Fruit fly (Drosophila melanogaster): ENCODE results near the gene CG43219.

CG43219 gene

dm6 chr3L:21259257-21259656 lies 39.1 kb downstream of the CG43219 start (continued):
- 0 out of 2 replicates have a peak, but pooled peaks have one; percentile 24 for TF ChIP-seq ttk (GFP tag; IDR thresholded peaks at IDR 0.05)
- TF ChIP-seq wor (GFP tag; IDR thresholded peaks at IDR 0.05): 0 out of 2 replicates have a peak, but pooled peaks have one; percentile 14
- no peak for TF ChIP-seq Sry-β (GFP tag; optimal IDR thresholded peaks at IDR 0.05)
- peak; percentile 13; the same call in 1 of the 2 replicates for TF ChIP-seq CG32772 (GFP tag; IDR thresholded peaks at IDR 0.05)
- TF ChIP-seq Fer3 (tag; optimal IDR thresholded peaks at IDR 0.05): no peak
- TF ChIP-seq CG12219 (GFP tag; optimal IDR thresholded peaks at IDR 0.05): peak; percentile 19
- TF ChIP-seq CG1603 (tag; optimal IDR thresholded peaks at IDR 0.05): peak; percentile 57
- peak; percentile 7; the same call in 1 of the 2 replicates for TF ChIP-seq lmd (GFP tag; IDR thresholded peaks at IDR 0.05)
- no peak for TF ChIP-seq Neu2 (GFP tag; optimal IDR thresholded peaks at IDR 0.05; ENCODE audit: borderline replicate concordance)
- TF ChIP-seq CG1529 (GFP tag; optimal IDR thresholded peaks at IDR 0.05): peak; percentile 34
- peak; percentile 47 for TF ChIP-seq D19A (tag; optimal IDR thresholded peaks at IDR 0.05)
- TF ChIP-seq ATbp (GFP tag; optimal IDR thresholded peaks at IDR 0.05): peak; percentile 68
- no peak for TF ChIP-seq exex (tag; optimal IDR thresholded peaks at IDR 0.05)
- peak; percentile 36; the same call in 1 of the 2 replicates for TF ChIP-seq CG6689 (GFP tag; IDR thresholded peaks at IDR 0.05)
- TF ChIP-seq CG4730 (GFP tag; IDR thresholded peaks at IDR 0.05): 0 out of 2 replicates have a peak, but pooled peaks have one; percentile 8
- TF ChIP-seq Med (GFP tag): peak; percentile 62
- TF ChIP-seq ewg (GFP tag; optimal IDR thresholded peaks at IDR 0.05): peak; percentile 32
- no peak for TF ChIP-seq CG12391 (tag; optimal IDR thresholded peaks at IDR 0.05)
- TF ChIP-seq ci (GFP tag; IDR thresholded peaks at IDR 0.05): peak; percentile 34; the same call in 2 of the 3 replicates
- TF ChIP-seq CG31441 (GFP tag; IDR thresholded peaks at IDR 0.05): 0 out of 2 replicates have a peak, but pooled peaks have one; percentile 14
- no peak for TF ChIP-seq br (optimal IDR thresholded peaks at IDR 0.05)
- TF ChIP-seq H15 (GFP tag; IDR thresholded peaks at IDR 0.05): 0 out of 3 replicates have a peak, but pooled peaks have one; percentile 7
- no peak for TF ChIP-seq TFAM (GFP tag; optimal IDR thresholded peaks at IDR 0.05)
- peak; percentile 3 for TF ChIP-seq CG12071 (GFP tag; optimal IDR thresholded peaks at IDR 0.05)
- peak; percentile 51 for TF ChIP-seq dmrt99B (tag; optimal IDR thresholded peaks at IDR 0.05)
- TF ChIP-seq CG17829 (tag; optimal IDR thresholded peaks at IDR 0.05): no peak
- TF ChIP-seq oc (tag; optimal IDR thresholded peaks at IDR 0.05): peak; percentile 37
- TF ChIP-seq fd64A (GFP tag; optimal IDR thresholded peaks at IDR 0.05): peak; percentile 37
- TF ChIP-seq HLHmδ (GFP tag; optimal IDR thresholded peaks at IDR 0.05): peak; percentile 32
- TF ChIP-seq CG4360 (GFP tag; IDR thresholded peaks at IDR 0.05): no peak
- TF ChIP-seq CG17328 (GFP tag; IDR thresholded peaks at IDR 0.05): 0 out of 2 replicates have a peak, but pooled peaks have one; percentile 4
- no peak for TF ChIP-seq B-H1 (GFP tag; IDR thresholded peaks at IDR 0.05)
- TF ChIP-seq CG2875 (GFP tag; optimal IDR thresholded peaks at IDR 0.05): peak; percentile 19
- TF ChIP-seq CG3407 (GFP tag; optimal IDR thresholded peaks at IDR 0.05): peak; percentile 26
- TF ChIP-seq chm (GFP tag; IDR thresholded peaks at IDR 0.05): 0 out of 2 replicates have a peak, but pooled peaks have one; percentile 25
- no peak for TF ChIP-seq btn (GFP tag; optimal IDR thresholded peaks at IDR 0.05)
- TF ChIP-seq luna (GFP tag; optimal IDR thresholded peaks at IDR 0.05): no peak
- no peak for TF ChIP-seq sens-2 (GFP tag; IDR thresholded peaks at IDR 0.05)
- peak; percentile 23 for TF ChIP-seq CG15601 (tag; optimal IDR thresholded peaks at IDR 0.05)
- peak; percentile 65 for TF ChIP-seq Sox102F (GFP tag; optimal IDR thresholded peaks at IDR 0.05)
- peak; percentile 9 for TF ChIP-seq Ssrp (tag; optimal IDR thresholded peaks at IDR 0.05)
- peak; percentile 45 for TF ChIP-seq CG11504 (tag; optimal IDR thresholded peaks at IDR 0.05)
- TF ChIP-seq HHEX (GFP tag; optimal IDR thresholded peaks at IDR 0.05): no peak
- no peak for TF ChIP-seq CG12299 (tag; optimal IDR thresholded peaks at IDR 0.05)
- TF ChIP-seq bsh (GFP tag; optimal IDR thresholded peaks at IDR 0.05): peak in 1 of 2 experiments; percentile 29
- TF ChIP-seq CG17359 (tag; optimal IDR thresholded peaks at IDR 0.05): peak; percentile 43
- TF ChIP-seq Lim3 (GFP tag; IDR thresholded peaks at IDR 0.05): no peak
- TF ChIP-seq cg (GFP tag; optimal IDR thresholded peaks at IDR 0.05): peak; percentile 26
- peak; percentile 38 for TF ChIP-seq gem (tag; optimal IDR thresholded peaks at IDR 0.05)
- TF ChIP-seq BtbVII (GFP tag; optimal IDR thresholded peaks at IDR 0.05): no peak

Data from whole organism, embryonic.